Fruit fly (Drosophila melanogaster): ENCODE data around the gene CG7080.

- TF ChIP-seq CG9948 (tag; optimal IDR thresholded peaks at IDR 0.05) (no peak), gl (tag; optimal IDR thresholded peaks at IDR 0.05) (no peak), CG32121 (GFP tag; IDR thresholded peaks at IDR 0.05) (no peak), CG8159 (tag; optimal IDR thresholded peaks at IDR 0.05) (no peak), CG15710 (tag; optimal IDR thresholded peaks at IDR 0.05) (no peak), CG10348 (GFP tag; IDR thresholded peaks at IDR 0.05) (no peak)
These were observed 12.6 kb downstream of the CG7080 start for dm6 chr3R:22341652-22342051.

Measured in whole organism, pupa.